Fruit fly (Drosophila melanogaster): ENCODE data around the gene CG17776.

CG17776 gene

dm6 chrX:2142275-2142934, 42.1 kb upstream of the CG17776 start:
- TF ChIP-seq insv (optimal IDR thresholded peaks at IDR 0.05) (no peak), psq (optimal IDR thresholded peaks at IDR 0.05) (no peak), Myc (optimal IDR thresholded peaks at IDR 0.05) (no peak), ttk (optimal IDR thresholded peaks at IDR 0.05) (no peak), h (optimal IDR thresholded peaks at IDR 0.05) (no peak), Sin3A (optimal IDR thresholded peaks at IDR 0.05) (no peak)

DNA sequence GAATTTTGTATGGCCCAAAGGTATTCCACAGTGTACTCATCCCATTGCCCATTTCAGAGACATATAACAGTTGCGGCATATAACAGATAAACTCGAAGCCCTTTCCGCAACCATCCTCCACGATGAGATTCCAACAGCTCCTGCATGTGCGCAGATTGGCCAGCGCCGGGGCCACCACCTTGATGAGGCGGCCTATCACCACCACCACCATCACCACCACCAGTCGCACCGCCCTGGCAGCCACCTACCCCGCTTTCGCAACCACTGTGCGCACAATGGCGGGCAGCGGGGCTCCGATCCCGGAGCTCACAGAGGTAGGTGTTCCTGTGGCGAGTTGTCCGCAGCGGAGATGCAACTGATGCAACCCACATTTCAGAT, 41.6 kb upstream of the CG17776 start:
- TF ChIP-seq Sin3A (optimal IDR thresholded peaks at IDR 0.05) = no peak
- no peak for TF ChIP-seq ttk (optimal IDR thresholded peaks at IDR 0.05)
- no peak for TF ChIP-seq insv (optimal IDR thresholded peaks at IDR 0.05)
- no peak for TF ChIP-seq psq (optimal IDR thresholded peaks at IDR 0.05)
- TF ChIP-seq h (optimal IDR thresholded peaks at IDR 0.05) = no peak
- no peak for TF ChIP-seq Myc (optimal IDR thresholded peaks at IDR 0.05)

DNA sequence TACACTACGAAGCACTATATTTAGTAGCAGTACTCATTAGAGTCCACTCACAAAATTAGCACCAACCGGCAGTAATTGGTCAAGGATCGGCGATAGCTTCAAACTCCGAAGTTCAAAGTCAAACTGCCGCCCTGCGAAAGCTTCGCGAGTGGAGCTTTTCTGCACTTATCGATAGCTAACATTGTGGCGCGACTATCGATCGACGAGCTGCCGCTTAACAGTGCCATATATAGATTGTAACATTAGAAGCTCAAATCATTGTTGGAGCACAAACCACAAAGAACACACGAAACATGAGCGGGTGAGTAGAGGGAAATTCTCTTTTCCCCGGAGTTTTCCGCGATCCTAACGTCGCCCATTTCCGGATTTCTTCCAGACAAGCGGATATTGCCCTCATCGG, 39.4 kb upstream of the CG17776 start, which contains the start of gene Pgd:
Pgd (plus strand) TSS at position 23 of the 400 bp plus-strand sequence.
- TF ChIP-seq psq (optimal IDR thresholded peaks at IDR 0.05) (no peak), insv (optimal IDR thresholded peaks at IDR 0.05) (no peak), h (optimal IDR thresholded peaks at IDR 0.05) (no peak), Sin3A (optimal IDR thresholded peaks at IDR 0.05) (no peak)

DNA sequence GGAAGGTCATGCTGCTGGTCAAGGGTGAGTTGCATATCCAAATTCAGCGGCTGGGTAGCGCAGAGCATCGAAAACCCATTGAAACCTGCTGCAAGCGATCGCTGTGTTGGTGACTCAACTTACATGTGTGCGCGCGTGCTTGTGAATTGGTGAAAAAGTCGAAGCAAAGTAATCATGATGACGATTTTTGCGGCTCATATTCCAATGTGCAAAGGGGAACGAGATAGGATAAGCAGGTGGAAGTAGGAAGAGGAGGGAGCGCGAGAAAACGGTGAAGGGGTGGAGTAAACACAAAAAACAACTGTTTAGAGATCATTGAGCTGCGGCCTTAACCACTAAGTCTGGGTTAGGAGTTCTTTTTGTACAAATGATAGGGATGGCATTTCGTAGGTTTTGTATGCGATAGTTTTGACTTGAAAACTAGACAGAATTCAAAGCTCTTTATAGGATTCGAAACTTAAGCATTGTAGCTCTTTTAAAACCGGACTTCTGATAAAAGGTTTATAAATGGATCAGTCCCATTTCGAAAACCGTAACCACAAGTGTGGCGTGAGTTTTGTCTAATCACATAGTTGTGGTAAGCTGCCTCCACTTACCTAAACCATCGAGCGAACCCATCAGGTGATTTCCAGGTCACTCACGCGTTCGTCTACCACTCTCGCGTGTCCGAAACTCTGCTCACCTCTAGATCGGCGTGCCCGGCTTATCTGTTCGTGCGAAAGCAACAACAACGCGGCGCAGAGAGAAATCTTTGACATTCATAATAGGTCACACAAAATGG, 38.6 kb upstream of the CG17776 start:
- TF ChIP-seq psq (optimal IDR thresholded peaks at IDR 0.05) (no peak), Sin3A (optimal IDR thresholded peaks at IDR 0.05) (no peak), Myc (optimal IDR thresholded peaks at IDR 0.05) (no peak), h (optimal IDR thresholded peaks at IDR 0.05) (no peak), ttk (optimal IDR thresholded peaks at IDR 0.05) (no peak), insv (optimal IDR thresholded peaks at IDR 0.05) (no peak)

DNA sequence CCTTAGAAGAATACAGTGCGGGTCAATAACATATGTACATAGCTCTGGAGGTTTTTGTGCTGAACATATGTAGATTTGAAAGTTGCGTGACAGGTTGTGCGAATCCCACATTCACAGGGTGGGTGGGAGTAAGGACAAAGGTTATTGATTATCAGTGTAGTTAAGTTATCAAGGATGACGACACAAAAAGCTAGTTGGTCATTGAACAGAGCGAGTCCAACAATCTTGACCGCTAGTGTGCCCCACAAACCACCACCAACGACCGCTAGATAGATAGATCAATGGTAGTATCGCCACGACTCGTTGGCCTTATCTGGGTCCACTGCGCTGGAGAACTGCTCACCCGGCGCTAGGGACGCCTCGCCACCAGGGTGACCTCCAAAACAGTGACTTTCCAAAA, 38.0 kb upstream of the CG17776 start:
- TF ChIP-seq Myc (optimal IDR thresholded peaks at IDR 0.05) (no peak), psq (optimal IDR thresholded peaks at IDR 0.05) (no peak), h (optimal IDR thresholded peaks at IDR 0.05) (no peak), insv (optimal IDR thresholded peaks at IDR 0.05) (no peak), Sin3A (optimal IDR thresholded peaks at IDR 0.05) (no peak), ttk (optimal IDR thresholded peaks at IDR 0.05) (no peak)

DNA sequence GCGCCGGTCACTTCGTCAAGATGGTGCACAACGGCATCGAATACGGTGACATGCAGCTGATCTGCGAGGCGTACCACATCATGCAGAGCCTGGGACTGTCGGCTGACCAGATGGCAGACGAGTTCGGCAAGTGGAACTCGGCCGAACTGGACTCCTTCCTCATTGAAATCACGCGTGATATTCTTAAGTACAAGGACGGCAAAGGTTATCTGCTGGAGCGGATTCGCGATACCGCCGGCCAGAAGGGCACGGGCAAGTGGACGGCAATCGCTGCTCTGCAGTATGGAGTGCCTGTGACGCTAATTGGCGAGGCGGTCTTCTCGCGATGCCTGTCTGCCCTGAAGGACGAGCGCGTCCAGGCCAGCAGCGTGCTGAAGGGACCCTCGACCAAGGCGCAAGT, 37.0 kb upstream of the CG17776 start:
- TF ChIP-seq Myc (optimal IDR thresholded peaks at IDR 0.05) (no peak), h (optimal IDR thresholded peaks at IDR 0.05) (no peak), ttk (optimal IDR thresholded peaks at IDR 0.05) (no peak), Sin3A (optimal IDR thresholded peaks at IDR 0.05) (no peak), psq (optimal IDR thresholded peaks at IDR 0.05) (no peak), insv (optimal IDR thresholded peaks at IDR 0.05) (no peak)

DNA sequence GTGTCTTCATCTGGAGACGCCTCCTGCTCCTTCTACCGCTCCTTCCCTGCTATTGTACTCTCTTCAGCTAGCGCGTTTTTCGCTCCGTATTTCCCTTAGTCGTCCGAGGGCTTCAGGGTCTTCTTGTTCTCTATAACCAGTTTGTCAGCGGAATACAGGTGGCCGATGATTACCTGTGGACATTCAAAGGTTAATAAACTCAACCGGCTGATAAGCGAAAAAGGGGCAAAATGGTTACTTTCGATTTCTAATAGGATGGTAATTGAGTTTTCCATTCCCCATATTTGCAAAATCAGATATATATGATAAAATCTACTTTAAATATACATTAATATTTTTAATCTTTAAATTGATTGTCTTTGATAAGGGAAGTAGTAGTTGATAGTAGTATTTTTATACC, 35.9 kb upstream of the CG17776 start:
- TF ChIP-seq psq (optimal IDR thresholded peaks at IDR 0.05) (no peak), insv (optimal IDR thresholded peaks at IDR 0.05) (no peak), Sin3A (optimal IDR thresholded peaks at IDR 0.05) (no peak), ttk (optimal IDR thresholded peaks at IDR 0.05) (no peak), Myc (optimal IDR thresholded peaks at IDR 0.05) (no peak), h (optimal IDR thresholded peaks at IDR 0.05) (no peak)

DNA sequence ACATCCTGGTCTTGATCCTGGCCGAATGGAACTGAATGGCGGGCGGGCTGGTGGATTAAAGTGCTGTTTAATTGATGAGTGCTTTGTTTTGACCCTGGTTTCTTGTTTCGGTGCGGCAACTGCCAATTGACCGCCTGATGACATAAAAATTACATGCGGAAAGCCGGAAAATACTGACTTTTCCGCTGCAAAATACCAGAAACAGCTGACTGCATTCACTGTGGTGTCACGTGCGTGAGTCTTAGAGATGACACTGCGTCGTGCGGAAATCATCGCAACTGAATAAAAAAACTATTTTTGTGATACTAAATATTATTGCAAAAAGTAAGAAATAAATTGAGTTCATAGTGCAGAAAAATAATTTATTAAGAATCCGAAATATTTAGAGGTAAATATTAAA, 35.0 kb upstream of the CG17776 start, which contains the start of gene bcn92:
bcn92 (minus strand) TSS at position 170 of the 400 bp plus-strand sequence.
- TF ChIP-seq psq (optimal IDR thresholded peaks at IDR 0.05) (no peak), ttk (optimal IDR thresholded peaks at IDR 0.05) (no peak), Myc (optimal IDR thresholded peaks at IDR 0.05) (no peak), h (optimal IDR thresholded peaks at IDR 0.05) (no peak), Sin3A (optimal IDR thresholded peaks at IDR 0.05) (no peak), insv (optimal IDR thresholded peaks at IDR 0.05) (no peak)

DNA sequence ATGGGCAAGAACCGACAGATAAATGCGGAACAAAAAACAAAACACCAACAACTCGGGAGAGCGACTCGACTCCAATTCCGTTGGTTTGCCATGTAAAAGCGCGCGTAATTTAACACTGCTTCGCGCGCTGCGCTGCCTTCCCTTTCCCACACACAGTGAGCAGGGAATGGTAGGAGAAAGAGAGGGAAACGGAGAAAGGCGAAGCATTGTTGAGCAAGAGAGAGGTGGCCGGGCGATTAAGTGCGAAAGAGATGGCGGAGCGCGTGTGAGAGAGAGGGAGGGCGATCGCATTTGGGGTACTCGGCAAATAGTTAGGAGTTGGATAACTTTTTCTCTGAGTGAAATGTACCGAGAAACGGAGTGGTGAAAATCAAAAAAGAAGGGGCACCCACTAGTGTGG, 28.7 kb upstream of the CG17776 start:
- TF ChIP-seq Myc (optimal IDR thresholded peaks at IDR 0.05) = no peak
- TF ChIP-seq insv (optimal IDR thresholded peaks at IDR 0.05) = peak; percentile 88
- TF ChIP-seq h (optimal IDR thresholded peaks at IDR 0.05) = peak; percentile 74
- TF ChIP-seq ttk (optimal IDR thresholded peaks at IDR 0.05) = no peak

dm6 chrX:2157929-2158610, 26.5 kb upstream of the CG17776 start:
- TF ChIP-seq h (optimal IDR thresholded peaks at IDR 0.05) (no peak), ttk (optimal IDR thresholded peaks at IDR 0.05) (no peak), Sin3A (optimal IDR thresholded peaks at IDR 0.05) (no peak), psq (optimal IDR thresholded peaks at IDR 0.05) (no peak), insv (optimal IDR thresholded peaks at IDR 0.05) (no peak), Myc (optimal IDR thresholded peaks at IDR 0.05) (no peak)

DNA sequence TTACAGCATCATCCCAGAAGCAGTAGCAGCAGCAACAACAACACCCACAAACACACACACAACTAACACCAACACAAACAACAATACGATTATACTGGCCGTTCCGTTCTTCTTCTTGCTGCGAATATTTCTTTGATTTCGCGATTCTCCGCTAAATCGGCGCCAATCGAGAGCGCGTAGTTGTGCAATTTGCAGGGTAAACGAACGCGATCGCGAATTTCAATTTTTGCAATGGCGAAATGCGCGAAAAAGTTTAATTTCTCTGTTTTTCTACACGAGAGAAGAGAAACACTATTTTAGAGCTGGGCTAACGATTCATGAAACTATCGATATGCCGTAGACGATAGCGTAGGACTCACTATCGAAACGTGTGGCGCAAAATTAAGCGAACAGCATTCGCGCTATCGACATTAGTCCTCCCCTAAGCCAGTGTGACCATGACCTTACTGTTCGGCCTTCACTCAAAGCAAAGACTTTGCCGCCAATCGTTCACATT, 25.8 kb upstream of the CG17776 start, which contains the start of gene wapl:
wapl (minus strand) TSS at position 316 of the 496 bp plus-strand sequence.
- TF ChIP-seq psq (optimal IDR thresholded peaks at IDR 0.05) (no peak), Sin3A (optimal IDR thresholded peaks at IDR 0.05) (no peak), ttk (optimal IDR thresholded peaks at IDR 0.05) (no peak), Myc (optimal IDR thresholded peaks at IDR 0.05) (no peak), h (optimal IDR thresholded peaks at IDR 0.05) (no peak), insv (optimal IDR thresholded peaks at IDR 0.05) (no peak)

DNA sequence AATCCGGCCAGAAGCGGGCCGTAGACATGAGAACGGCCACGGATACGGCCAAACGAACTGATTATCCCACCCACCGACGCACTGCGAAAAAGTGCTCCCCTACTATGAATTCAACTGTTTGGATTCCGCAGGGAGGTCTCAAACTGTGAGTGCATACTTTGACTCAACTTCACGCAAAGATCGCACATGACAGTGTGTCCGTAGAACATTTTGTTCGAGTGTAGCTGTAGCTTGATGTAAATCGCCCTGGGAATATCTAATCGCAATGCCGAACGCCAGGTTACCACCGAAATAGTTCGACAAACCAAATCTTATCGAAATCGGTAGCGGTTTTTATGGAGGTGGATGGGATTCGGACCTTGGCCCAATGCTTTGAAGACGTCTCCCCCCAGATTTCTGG, 23.5 kb upstream of the CG17776 start:
- TF ChIP-seq ttk (optimal IDR thresholded peaks at IDR 0.05) (no peak), Sin3A (optimal IDR thresholded peaks at IDR 0.05) (no peak), h (optimal IDR thresholded peaks at IDR 0.05) (no peak), psq (optimal IDR thresholded peaks at IDR 0.05) (no peak), insv (optimal IDR thresholded peaks at IDR 0.05) (no peak), Myc (optimal IDR thresholded peaks at IDR 0.05) (no peak)

Measured in Kc167 (cell line).